Fruit fly (Drosophila melanogaster) whole organism, adult: ENCODE data around the gene Ube3a.

Experiments used
- CG11617 ChIP-seq: fragments of 200-800 bp; sonication (Bioruptor generic); optimal IDR thresholded peaks from 2 replicates; lab custom pipeline; 2017; ENCODE audit warnings: mild to moderate bottlenecking, missing biosample characterization, missing genetic modification reagents, missing genetic modification characterization
- CG12768 ChIP-seq: fragments of 200-800 bp; sonication (Bioruptor generic); optimal IDR thresholded peaks from 2 replicates; lab custom pipeline; 2017; ENCODE audit warnings: missing biosample characterization, missing genetic modification characterization, mild to moderate bottlenecking, moderate library complexity, missing genetic modification reagents
- CG14711 ChIP-seq: fragments of 200-800 bp; sonication (Bioruptor generic); optimal IDR thresholded peaks from 2 replicates; lab custom pipeline; 2018; ENCODE audit warnings: missing biosample characterization, mild to moderate bottlenecking, missing genetic modification characterization, moderate library complexity
- CG1620 ChIP-seq: fragments of 200-800 bp; sonication (Bioruptor generic); optimal IDR thresholded peaks from 2 replicates; lab custom pipeline; 2016; ENCODE audit warnings: missing biosample characterization, missing genetic modification characterization
- CG33017 ChIP-seq: fragments of 200-800 bp; sonication (Bioruptor generic); optimal IDR thresholded peaks from 2 replicates; lab custom pipeline; 2018; ENCODE audit warnings: missing biosample characterization, mild to moderate bottlenecking, missing genetic modification characterization, moderate library complexity
- CG5204 ChIP-seq: fragments of 200-800 bp; sonication (Bioruptor generic); optimal IDR thresholded peaks from 2 replicates; lab custom pipeline; 2016; ENCODE audit warnings: missing biosample characterization, missing genetic modification characterization
- CG7045 ChIP-seq: fragments of 200-800 bp; sonication (Bioruptor generic); optimal IDR thresholded peaks from 2 replicates; lab custom pipeline; 2017; ENCODE audit warnings: missing biosample characterization, mild to moderate bottlenecking, missing genetic modification characterization
- CG7101 ChIP-seq: fragments of 200-800 bp; sonication (Bioruptor generic); optimal IDR thresholded peaks from 2 replicates; lab custom pipeline; 2018; ENCODE audit warnings: missing biosample characterization, mild to moderate bottlenecking, missing genetic modification characterization, moderate library complexity
- Clk ChIP-seq: fragments of 200-800 bp; sonication (Bioruptor generic); optimal IDR thresholded peaks from 2 replicates; lab custom pipeline; 2017; ENCODE audit warnings: missing biosample characterization, missing genetic modification characterization
- Crg-1 ChIP-seq: fragments of 200-800 bp; sonication (Bioruptor generic); optimal IDR thresholded peaks from 2 replicates; lab custom pipeline; 2016; ENCODE audit warnings: missing biosample characterization, missing genetic modification characterization
- Hr96 ChIP-seq: fragments of 200-800 bp; sonication (Bioruptor generic); optimal IDR thresholded peaks from 2 replicates; lab custom pipeline; 2016; ENCODE audit warnings: missing biosample characterization, missing genetic modification characterization
- Mnt ChIP-seq: fragments of 200-800 bp; sonication (Bioruptor generic); optimal IDR thresholded peaks from 2 replicates; lab custom pipeline; 2016; ENCODE audit warnings: missing biosample characterization, mild to moderate bottlenecking, missing genetic modification characterization
- bab1 ChIP-seq: fragments of 200-800 bp; sonication (Bioruptor generic); optimal IDR thresholded peaks from 3 replicates; lab custom pipeline; 2019; ENCODE audit warnings: missing biosample characterization, mild to moderate bottlenecking, missing genetic modification characterization, moderate library complexity
- cic ChIP-seq: fragments of 200-800 bp; sonication (Bioruptor generic); optimal IDR thresholded peaks from 2 replicates; lab custom pipeline; 2017; ENCODE audit warnings: missing biosample characterization, mild to moderate bottlenecking, missing genetic modification characterization, moderate library complexity
- cnc ChIP-seq, 2 experiments: fragments of >200 bp; optimal IDR thresholded peaks; 2 replicates each; lab custom pipeline; 2017
- kay ChIP-seq: fragments of 200-800 bp; sonication (Bioruptor generic); peaks from one replicate; lab custom pipeline; 2016; ENCODE audit warnings: missing biosample characterization, missing genetic modification characterization, borderline replicate concordance
- ovo ChIP-seq: fragments of 200-800 bp; sonication (Bioruptor generic); optimal IDR thresholded peaks from 2 replicates; lab custom pipeline; 2016; ENCODE audit warnings: missing biosample characterization, missing genetic modification characterization
- pad ChIP-seq: fragments of 200-800 bp; sonication (Bioruptor generic); optimal IDR thresholded peaks from 3 replicates; lab custom pipeline; 2017; ENCODE audit warnings: missing biosample characterization, missing genetic modification characterization, mild to moderate bottlenecking, moderate library complexity, missing genetic modification reagents
- tj ChIP-seq: fragments of 200-800 bp; sonication (Bioruptor generic); optimal IDR thresholded peaks from 3 replicates; lab custom pipeline; 2017; ENCODE audit warnings: missing biosample characterization, mild to moderate bottlenecking, missing genetic modification characterization, moderate library complexity
- toe ChIP-seq: fragments of 200-800 bp; sonication (Bioruptor generic); optimal IDR thresholded peaks from 2 replicates; lab custom pipeline; 2016; ENCODE audit warnings: missing biosample characterization, missing genetic modification characterization

Ube3a gene

dm6 chr3L:11254470-11255185, 44.2 kb upstream of the Ube3a start:
- TF ChIP-seq Crg-1 (GFP tag; lab: Kevin White, UChicago) (peak; percentile 1), pad (GFP tag; lab: Kevin White, UChicago) (no peak)

dm6 chr3L:11253690-11254243, 43.4 kb upstream of the Ube3a start:
- TF ChIP-seq tj (GFP tag; lab: Kevin White, UChicago) = peak; percentile 27
- TF ChIP-seq CG7045 (GFP tag; lab: Kevin White, UChicago) = no peak
- TF ChIP-seq cic = peak; percentile 5

DNA sequence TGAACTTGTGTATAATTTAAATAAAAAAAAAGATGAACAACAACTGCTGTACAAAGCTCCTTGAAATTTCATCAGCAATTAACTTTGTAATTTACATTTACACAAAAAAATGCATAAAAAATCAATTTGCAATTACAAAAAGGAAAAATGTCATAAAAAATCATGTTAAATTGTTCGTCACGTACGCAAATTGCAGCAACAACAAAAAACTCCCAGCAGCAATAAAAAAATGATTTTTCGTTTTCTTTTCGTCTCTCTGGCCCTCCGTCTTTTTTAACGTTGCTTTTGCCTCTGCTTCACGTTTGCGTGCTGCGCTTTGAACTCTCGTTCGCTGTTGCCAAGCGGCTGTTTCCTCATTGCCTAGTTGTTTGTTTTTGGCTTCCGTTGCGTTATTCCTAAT, 42.8 kb upstream of the Ube3a start:
- TF ChIP-seq CG12768 (no peak), Clk (GFP tag; lab: Kevin White, UChicago) (no peak), CG33017 (no peak), CG7101 (tag; lab: Kevin White, UChicago) (no peak), bab1 (GFP tag; lab: Kevin White, UChicago) (no peak)

DNA sequence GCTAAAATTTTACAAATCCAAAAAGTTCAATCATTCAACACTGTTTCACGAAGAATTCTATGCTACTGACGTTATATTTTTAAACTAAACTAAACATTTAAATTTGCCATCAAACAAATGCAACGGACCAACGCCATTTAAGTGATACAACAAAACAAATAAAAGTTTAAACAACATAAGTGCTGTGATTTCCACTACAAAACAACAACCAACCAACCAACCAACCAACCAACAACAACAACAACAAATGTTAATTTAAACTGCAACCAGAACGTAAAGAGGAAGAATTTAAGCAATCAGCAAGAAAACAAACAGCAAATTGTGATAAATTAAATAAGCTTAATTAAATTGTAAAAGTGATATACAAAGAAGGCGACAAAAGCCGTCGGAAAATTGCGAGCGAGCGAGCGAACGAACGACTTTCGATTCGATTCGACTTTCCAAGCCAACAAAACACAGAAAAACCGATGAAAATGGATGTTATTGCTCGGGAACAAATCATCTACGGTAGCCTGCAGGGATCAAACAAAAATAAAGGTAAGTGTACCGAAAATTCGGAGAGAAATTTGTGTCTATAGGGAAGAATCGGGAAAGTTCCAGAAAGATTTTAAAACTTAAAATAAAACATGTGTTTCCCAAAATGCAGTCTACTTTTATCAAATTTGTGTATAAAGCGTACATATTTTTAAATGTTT, 42.2 kb upstream of the Ube3a start:
- TF ChIP-seq ovo (GFP tag; lab: Kevin White, UChicago) (no peak), CG11617 (GFP tag; lab: Kevin White, UChicago) (peak; percentile 8), CG5204 (GFP tag; lab: Kevin White, UChicago) (peak; percentile 2), tj (GFP tag; lab: Kevin White, UChicago) (peak; percentile 47), kay (no peak), Crg-1 (GFP tag; lab: Kevin White, UChicago) (peak; percentile 23), CG1620 (GFP tag; lab: Kevin White, UChicago) (no peak)

DNA sequence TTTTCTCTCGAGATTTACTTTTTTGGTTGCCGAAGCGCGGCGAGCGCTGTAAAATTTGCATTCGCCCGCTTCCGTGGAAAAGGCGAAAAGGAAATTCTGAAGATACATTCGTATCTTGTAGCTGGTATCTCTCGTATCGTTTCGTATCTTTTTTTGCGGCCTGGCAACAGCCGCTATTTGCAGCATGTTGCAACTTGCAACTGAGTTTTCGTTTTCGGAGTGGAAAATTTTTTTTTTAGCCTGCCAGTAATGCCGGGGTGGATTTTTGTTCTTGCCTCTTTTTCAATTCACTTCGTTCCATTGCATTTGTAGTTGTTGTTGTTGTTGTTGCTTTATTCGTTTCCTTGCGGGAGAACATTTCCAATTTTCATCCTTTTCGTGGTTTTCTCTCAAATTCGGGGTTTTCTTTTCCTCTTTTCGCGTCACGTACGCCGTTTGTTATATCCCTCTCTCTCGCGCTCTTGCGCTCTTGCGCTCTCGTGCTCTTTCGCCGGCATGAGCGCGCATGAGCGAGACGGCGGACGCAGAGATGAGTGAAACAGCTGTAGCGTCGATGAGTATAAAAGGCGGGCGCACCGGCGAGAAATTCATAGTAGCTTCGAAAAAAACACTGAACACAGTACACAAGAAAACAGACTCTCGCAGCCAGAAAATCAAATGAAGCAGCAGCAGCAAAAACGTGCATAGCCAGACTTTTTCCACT, 41.5 kb upstream of the Ube3a start, which contains the start of gene scyl:
TSS of gene scyl (plus strand) at position 587 of the 703 bp plus-strand sequence.
- TF ChIP-seq bab1 (GFP tag; lab: Kevin White, UChicago) (peak; percentile 82), CG11617 (GFP tag; lab: Kevin White, UChicago) (peak; percentile 35), cnc (optimal IDR thresholded peaks at IDR 0.05; lab: Kevin White, UChicago) (no peak), cic (peak; percentile 73), toe (no peak), pad (GFP tag; lab: Kevin White, UChicago) (peak; percentile 39), CG7045 (GFP tag; lab: Kevin White, UChicago) (no peak), Mnt (peak; percentile 92), kay (no peak), Crg-1 (GFP tag; lab: Kevin White, UChicago) (peak; percentile 54), Hr96 (peak; percentile 44), CG5204 (GFP tag; lab: Kevin White, UChicago) (no peak), tj (GFP tag; lab: Kevin White, UChicago) (peak; percentile 79), CG1620 (GFP tag; lab: Kevin White, UChicago) (peak; percentile 9), CG12768 (peak; percentile 74), CG33017 (peak; percentile 51), CG14711 (tag; lab: Kevin White, UChicago) (peak; percentile 37), ovo (GFP tag; lab: Kevin White, UChicago) (peak; percentile 46), Clk (GFP tag; lab: Kevin White, UChicago) (no peak), CG7101 (tag; lab: Kevin White, UChicago) (peak; percentile 54)

DNA sequence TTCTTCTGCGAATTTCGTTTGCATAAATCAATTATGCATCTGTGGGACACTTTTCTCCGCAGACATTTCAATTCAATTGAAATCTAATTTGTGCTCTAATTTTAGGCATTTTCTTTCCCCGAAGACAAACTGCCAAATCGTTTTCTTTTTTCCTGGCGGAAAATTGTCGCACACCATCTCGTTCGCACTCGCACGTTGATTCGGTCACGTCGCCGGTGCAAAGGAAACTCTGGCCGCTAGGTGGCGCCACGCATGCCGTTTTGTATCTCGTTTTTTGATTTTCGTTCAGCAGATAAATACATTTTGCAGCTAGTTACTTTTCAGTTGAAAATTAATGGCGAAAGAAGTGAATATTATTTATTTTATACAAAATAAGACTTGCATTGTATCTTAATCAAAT, 37.9 kb upstream of the Ube3a start:
- TF ChIP-seq cic (no peak), CG11617 (GFP tag; lab: Kevin White, UChicago) (no peak), Mnt (no peak), cnc (optimal IDR thresholded peaks at IDR 0.05; lab: Kevin White, UChicago) (no peak), ovo (GFP tag; lab: Kevin White, UChicago) (no peak), CG12768 (no peak), CG1620 (GFP tag; lab: Kevin White, UChicago) (no peak), Crg-1 (GFP tag; lab: Kevin White, UChicago) (no peak), Clk (GFP tag; lab: Kevin White, UChicago) (no peak), Hr96 (no peak), tj (GFP tag; lab: Kevin White, UChicago) (peak; percentile 19), pad (GFP tag; lab: Kevin White, UChicago) (no peak), CG14711 (tag; lab: Kevin White, UChicago) (no peak), CG7045 (GFP tag; lab: Kevin White, UChicago) (peak; percentile 34), CG33017 (no peak), CG7101 (tag; lab: Kevin White, UChicago) (no peak), bab1 (GFP tag; lab: Kevin White, UChicago) (peak; percentile 6), CG5204 (GFP tag; lab: Kevin White, UChicago) (no peak), kay (no peak), toe (no peak)
